Fruit fly (Drosophila melanogaster) whole organism, embryonic: ENCODE measurements around the gene CG4133.

ENCODE experiments used
- Adf1 ChIP-seq: fragments of 200-800 bp; sonication (Bioruptor generic); IDR thresholded peaks from 2 replicates; pipeline ENCODE4 v1.3.6; 2022; ENCODE audit warnings: missing biosample characterization, missing genetic modification characterization
- Asciz ChIP-seq: fragments of 200-800 bp; sonication (Bioruptor generic); optimal IDR thresholded peaks from 2 replicates; lab custom pipeline; 2017; ENCODE audit warnings: missing biosample characterization, mild to moderate bottlenecking, missing genetic modification characterization, missing genetic modification reagents
- Atf-2 ChIP-seq: fragments of 200-800 bp; sonication (Bioruptor generic); optimal IDR thresholded peaks from 2 replicates; lab custom pipeline; 2016; ENCODE audit warnings: missing biosample characterization, missing genetic modification characterization
- CG1024 ChIP-seq: fragments of 200-800 bp; sonication (Bioruptor generic); IDR thresholded peaks from 2 replicates; pipeline ENCODE4 v1.3.6; 2022; ENCODE audit warnings: missing biosample characterization, missing genetic modification characterization
- CG10431 ChIP-seq: fragments of 200-800 bp; sonication (Bioruptor generic); optimal IDR thresholded peaks from 3 replicates; lab custom pipeline; 2018; ENCODE audit warnings: missing biosample characterization, mild to moderate bottlenecking, missing genetic modification characterization
- CG10654 ChIP-seq: fragments of 200-800 bp; sonication (Bioruptor generic); optimal IDR thresholded peaks from 2 replicates; lab custom pipeline; 2016; ENCODE audit warnings: missing biosample characterization, missing genetic modification characterization
- CG11085 ChIP-seq: fragments of 200-800 bp; sonication (Bioruptor generic); IDR thresholded peaks from 2 replicates; pipeline ENCODE4 v1.3.6; 2022; ENCODE audit warnings: missing biosample characterization, missing genetic modification characterization
- CG11695 ChIP-seq: fragments of 200-800 bp; sonication (Bioruptor generic); IDR thresholded peaks from 3 replicates; pipeline ENCODE4 v1.3.6; 2022; ENCODE audit warnings: missing biosample characterization, missing genetic modification characterization
- CG1233 ChIP-seq: fragments of 200-800 bp; sonication (Bioruptor generic); optimal IDR thresholded peaks from 4 replicates; lab custom pipeline; 2018; ENCODE audit warnings: missing biosample characterization, mild to moderate bottlenecking, missing genetic modification characterization
- CG15269 ChIP-seq: fragments of 200-800 bp; sonication (Bioruptor generic); optimal IDR thresholded peaks from 2 replicates; lab custom pipeline; 2018; ENCODE audit warnings: missing biosample characterization, mild to moderate bottlenecking, missing genetic modification characterization, moderate library complexity
- CG17361 ChIP-seq: fragments of 200-800 bp; sonication (Bioruptor generic); IDR thresholded peaks from 3 replicates; pipeline ENCODE4 v1.3.6; 2022; ENCODE audit warnings: missing biosample characterization, missing genetic modification characterization
- CG17802 ChIP-seq: fragments of 200-800 bp; sonication (Bioruptor generic); optimal IDR thresholded peaks from 2 replicates; lab custom pipeline; 2018; ENCODE audit warnings: missing biosample characterization, mild to moderate bottlenecking, missing genetic modification characterization, moderate library complexity
- CG2202 ChIP-seq: fragments of 200-800 bp; sonication (Bioruptor generic); optimal IDR thresholded peaks from 2 replicates; lab custom pipeline; 2018; ENCODE audit warnings: missing biosample characterization, mild to moderate bottlenecking, missing genetic modification characterization
- CG3065 ChIP-seq: fragments of 200-800 bp; sonication (Bioruptor generic); optimal IDR thresholded peaks from 2 replicates; lab custom pipeline; 2016; ENCODE audit warnings: missing biosample characterization, missing genetic modification characterization
- CG31224 ChIP-seq: fragments of 200-800 bp; sonication (Bioruptor generic); IDR thresholded peaks from 2 replicates; pipeline ENCODE4 v1.3.6; 2022; ENCODE audit warnings: missing biosample characterization, missing genetic modification characterization
- CG31388 ChIP-seq: fragments of 200-800 bp; sonication (Bioruptor generic); optimal IDR thresholded peaks from 2 replicates; lab custom pipeline; 2016; ENCODE audit warnings: missing biosample characterization, missing genetic modification characterization
- CG4360 ChIP-seq: fragments of 200-800 bp; sonication (Bioruptor generic); IDR thresholded peaks from 2 replicates; pipeline ENCODE4 v1.3.6; 2022; ENCODE audit warnings: missing biosample characterization, missing genetic modification characterization
- CG6175 ChIP-seq: fragments of 200-800 bp; sonication (Bioruptor generic); IDR thresholded peaks from 3 replicates; pipeline ENCODE4 v1.3.6; 2022; ENCODE audit warnings: missing biosample characterization, missing genetic modification characterization
- CG7357 ChIP-seq: fragments of 200-800 bp; sonication (Bioruptor generic); IDR thresholded peaks from 3 replicates; pipeline ENCODE4 v1.3.6; 2022; ENCODE audit warnings: missing biosample characterization, missing genetic modification characterization
- CG8281 ChIP-seq: fragments of 200-800 bp; sonication (Bioruptor generic); optimal IDR thresholded peaks from 2 replicates; lab custom pipeline; 2018; ENCODE audit warnings: missing biosample characterization, mild to moderate bottlenecking, missing genetic modification characterization, moderate library complexity
- CG9797 ChIP-seq: fragments of 200-800 bp; sonication (Bioruptor generic); optimal IDR thresholded peaks from 3 replicates; lab custom pipeline; 2018; ENCODE audit warnings: missing biosample characterization, mild to moderate bottlenecking, missing genetic modification characterization
- CG9932 ChIP-seq: fragments of 200-800 bp; sonication (Bioruptor generic); IDR thresholded peaks from 2 replicates; pipeline ENCODE4 v1.3.6; 2022; ENCODE audit warnings: missing biosample characterization, missing genetic modification characterization
- Dad ChIP-seq: fragments of 200-800 bp; sonication (Bioruptor generic); optimal IDR thresholded peaks from 3 replicates; lab custom pipeline; 2016; ENCODE audit warnings: missing biosample characterization, missing genetic modification characterization
- Dip3 ChIP-seq: fragments of 200-800 bp; sonication (Bioruptor generic); optimal IDR thresholded peaks from 3 replicates; lab custom pipeline; 2016; ENCODE audit warnings: missing biosample characterization, missing genetic modification characterization
- GATAe ChIP-seq: fragments of 200-800 bp; sonication (Bioruptor generic); conservative IDR thresholded peaks from 2 replicates; pipeline ENCODE4 v1.3.6; 2022; ENCODE audit warnings: missing biosample characterization, missing genetic modification characterization
- Gsc ChIP-seq: fragments of 200-800 bp; sonication (Bioruptor generic); IDR thresholded peaks from 2 replicates; pipeline ENCODE4 v1.3.6; 2022; ENCODE audit warnings: missing biosample characterization, missing genetic modification characterization
- H2.0 ChIP-seq: fragments of 200-800 bp; sonication (Bioruptor generic); IDR thresholded peaks from 2 replicates; pipeline ENCODE4 v1.3.6; 2022; ENCODE audit warnings: missing biosample characterization, missing genetic modification characterization
- HHEX ChIP-seq: fragments of 200-800 bp; sonication (Bioruptor generic); optimal IDR thresholded peaks from 3 replicates; lab custom pipeline; 2017; ENCODE audit warnings: missing biosample characterization, mild to moderate bottlenecking, missing genetic modification characterization, missing genetic modification reagents
- HLHmδ ChIP-seq: fragments of 200-800 bp; sonication (Bioruptor generic); optimal IDR thresholded peaks from 2 replicates; lab custom pipeline; 2018; ENCODE audit warnings: missing biosample characterization, mild to moderate bottlenecking, missing genetic modification characterization, moderate library complexity
- Hmr ChIP-seq: fragments of 200-800 bp; sonication (Bioruptor generic); optimal IDR thresholded peaks from 3 replicates; lab custom pipeline; 2017; ENCODE audit warnings: mild to moderate bottlenecking, missing biosample characterization, missing genetic modification reagents, missing genetic modification characterization
- Max ChIP-seq: fragments of 200-800 bp; sonication (Bioruptor generic); optimal IDR thresholded peaks from 2 replicates; lab custom pipeline; 2016; ENCODE audit warnings: missing biosample characterization, mild to moderate bottlenecking, missing genetic modification characterization
- bigmax ChIP-seq: fragments of 200-800 bp; sonication (Bioruptor generic); optimal IDR thresholded peaks from 2 replicates; lab custom pipeline; 2018; ENCODE audit warnings: missing biosample characterization, mild to moderate bottlenecking, missing genetic modification characterization
- cato ChIP-seq: fragments of 200-800 bp; sonication (Bioruptor generic); optimal IDR thresholded peaks from 2 replicates; lab custom pipeline; 2016; ENCODE audit warnings: missing biosample characterization, missing genetic modification characterization, borderline replicate concordance
- ci ChIP-seq: fragments of 200-800 bp; sonication (Bioruptor generic); IDR thresholded peaks from 3 replicates; pipeline ENCODE4 v1.3.6; 2022; ENCODE audit warnings: missing biosample characterization, missing genetic modification characterization
- crp ChIP-seq, 2 experiments: fragments of 200-800 bp; sonication (Bioruptor generic); optimal IDR thresholded peaks; 2 replicates in 1 of 2; 3 replicates in 1 of 2; lab custom pipeline; 2017; ENCODE audit warnings: missing biosample characterization in 2 of 2, missing genetic modification characterization in 2 of 2, mild to moderate bottlenecking in 1 of 2, moderate library complexity in 1 of 2
- grau ChIP-seq: fragments of 200-800 bp; optimal IDR thresholded peaks from 3 replicates; lab custom pipeline; 2019; ENCODE audit warnings: missing biosample characterization, mild to moderate bottlenecking, missing genetic modification characterization, moderate library complexity
- her ChIP-seq: fragments of 200-800 bp; sonication (Bioruptor generic); optimal IDR thresholded peaks from 2 replicates; lab custom pipeline; 2016; ENCODE audit warnings: missing biosample characterization, missing genetic modification characterization
- kni ChIP-seq: fragments of 200-800 bp; sonication (Bioruptor generic); optimal IDR thresholded peaks from 3 replicates; lab custom pipeline; 2017; ENCODE audit warnings: mild to moderate bottlenecking, missing biosample characterization, missing genetic modification reagents, missing genetic modification characterization
- nau ChIP-seq: fragments of 200-800 bp; sonication (Bioruptor generic); optimal IDR thresholded peaks from 3 replicates; lab custom pipeline; 2017; ENCODE audit warnings: missing biosample characterization, mild to moderate bottlenecking, missing genetic modification characterization, missing genetic modification reagents
- onecut ChIP-seq: fragments of 200-800 bp; sonication (Bioruptor generic); IDR thresholded peaks from 2 replicates; pipeline ENCODE4 v1.3.6; 2022; ENCODE audit warnings: missing biosample characterization, missing genetic modification characterization
- peb ChIP-seq: fragments of 200-800 bp; sonication (Bioruptor generic); IDR thresholded peaks from 2 replicates; pipeline ENCODE4 v1.3.6; 2022; ENCODE audit warnings: missing biosample characterization, missing genetic modification characterization
- pros ChIP-seq: fragments of 200-800 bp; sonication (Bioruptor generic); optimal IDR thresholded peaks from 3 replicates; lab custom pipeline; 2019; ENCODE audit warnings: missing biosample characterization, mild to moderate bottlenecking, missing genetic modification characterization, moderate library complexity
- rib ChIP-seq: fragments of 200-800 bp; sonication (Bioruptor generic); IDR thresholded peaks from 2 replicates; pipeline ENCODE4 v1.3.6; 2022; ENCODE audit warnings: missing biosample characterization, missing genetic modification characterization
- sd ChIP-seq: fragments of 200-800 bp; sonication (Bioruptor generic); optimal IDR thresholded peaks from 3 replicates; lab custom pipeline; 2018; ENCODE audit warnings: missing biosample characterization, mild to moderate bottlenecking, missing genetic modification characterization, moderate library complexity
- sima ChIP-seq: fragments of 200-800 bp; sonication (Bioruptor generic); optimal IDR thresholded peaks from 2 replicates; lab custom pipeline; 2016; ENCODE audit warnings: missing biosample characterization, missing genetic modification characterization
- slp2 ChIP-seq: fragments of 200-800 bp; sonication (Bioruptor generic); optimal IDR thresholded peaks from 2 replicates; lab custom pipeline; 2016; ENCODE audit warnings: missing biosample characterization, missing genetic modification characterization
- sob ChIP-seq: fragments of 200-800 bp; sonication (Bioruptor generic); IDR thresholded peaks from 2 replicates; pipeline ENCODE4 v1.3.6; 2022; ENCODE audit warnings: missing biosample characterization, missing genetic modification characterization
- tin ChIP-seq: fragments of 200-800 bp; sonication (Bioruptor generic); optimal IDR thresholded peaks from 3 replicates; lab custom pipeline; 2016; ENCODE audit warnings: missing biosample characterization, missing genetic modification characterization
- zen2 ChIP-seq: fragments of 200-800 bp; sonication (Bioruptor generic); IDR thresholded peaks from 3 replicates; pipeline ENCODE4 v1.3.6; 2022; ENCODE audit warnings: missing biosample characterization, missing genetic modification characterization; ENCODE audit not compliant: partially characterized antibody

CG4133 gene

dm6 chr2L:429680-430484 lies 25.4 kb upstream of the CG4133 start (continued):
- TF ChIP-seq cato (GFP tag; lab: Kevin White, UChicago) = no peak
- TF ChIP-seq grau (tag; lab: Kevin White, UChicago) = peak; percentile 44
- TF ChIP-seq CG9797 = no peak
- TF ChIP-seq ci (GFP tag; lab: Robert Waterston, UW) = peak; percentile 49; the same call in 1 of the 3 replicates
- peak; percentile 14 for TF ChIP-seq CG17802 (tag; lab: Kevin White, UChicago)
- peak; percentile 62 for TF ChIP-seq kni (GFP tag; lab: Kevin White, UChicago)
- TF ChIP-seq H2.0 (GFP tag; lab: Robert Waterston, UW) = no peak
- peak; percentile 36 for TF ChIP-seq pros (GFP tag; lab: Kevin White, UChicago)
- no peak for TF ChIP-seq CG3065
- no peak for TF ChIP-seq sob (GFP tag; lab: Robert Waterston, UW)
- peak; percentile 56 for TF ChIP-seq Dad (GFP tag; lab: Kevin White, UChicago)
- no peak for TF ChIP-seq CG10431 (GFP tag; lab: Kevin White, UChicago)
- TF ChIP-seq Dip3 = peak; percentile 60
- TF ChIP-seq CG10654 = peak; percentile 19
- TF ChIP-seq CG11085 (GFP tag; lab: Robert Waterston, UW) = 0 out of 2 replicates have a peak, but pooled peaks have one; percentile 21
- no peak for TF ChIP-seq CG8281 (tag; lab: Kevin White, UChicago)
- TF ChIP-seq her (GFP tag; lab: Kevin White, UChicago) = peak; percentile 45
- no peak for TF ChIP-seq GATAe (GFP tag; lab: Robert Waterston, UW)
- TF ChIP-seq HHEX (GFP tag; lab: Kevin White, UChicago) = peak; percentile 44
- peak; percentile 20 for TF ChIP-seq slp2 (GFP tag; lab: Kevin White, UChicago)
- peak; percentile 55 for TF ChIP-seq rib (GFP tag; lab: Robert Waterston, UW)
- TF ChIP-seq CG2202 (tag; lab: Kevin White, UChicago) = peak; percentile 0
- TF ChIP-seq CG4360 (GFP tag; lab: Robert Waterston, UW) = no peak; the same call in 1 of the 2 replicates
- no peak for TF ChIP-seq Gsc
- peak; percentile 9; the same call in 1 of the 2 replicates for TF ChIP-seq CG31224 (GFP tag; lab: Robert Waterston, UW)
- no peak for TF ChIP-seq zen2 (GFP tag; lab: Robert Waterston, UW)
- 0 out of 2 replicates have a peak, but pooled peaks have one; percentile 6 for TF ChIP-seq onecut (GFP tag; lab: Robert Waterston, UW)
- peak; percentile 25 for TF ChIP-seq CG1233 (GFP tag; lab: Kevin White, UChicago)
- no peak for TF ChIP-seq Atf-2 (GFP tag; lab: Kevin White, UChicago)
- peak; percentile 44 for TF ChIP-seq Max
- peak; percentile 64 for TF ChIP-seq CG17361
- TF ChIP-seq CG9932 = peak; percentile 61
- TF ChIP-seq CG7357 (GFP tag; lab: Robert Waterston, UW) = peak; percentile 37; the same call in 2 of the 3 replicates
- no peak for TF ChIP-seq sima (GFP tag; lab: Kevin White, UChicago)
- no peak for TF ChIP-seq CG15269
- no peak for TF ChIP-seq bigmax (GFP tag; lab: Kevin White, UChicago)
- no peak for TF ChIP-seq peb (GFP tag; lab: Robert Waterston, UW)
- no peak for TF ChIP-seq HLHmδ (GFP tag; lab: Kevin White, UChicago)
- peak; percentile 58 for TF ChIP-seq sd
- peak; percentile 36 for TF ChIP-seq Hmr
- TF ChIP-seq CG1024 = no peak
- TF ChIP-seq CG31388 (GFP tag; lab: Kevin White, UChicago) = no peak
- TF ChIP-seq CG6175 (GFP tag; lab: Robert Waterston, UW) = no peak
- peak; percentile 44 for TF ChIP-seq tin (GFP tag; lab: Kevin White, UChicago)
- no peak for TF ChIP-seq CG11695 (GFP tag; lab: Robert Waterston, UW)
- TF ChIP-seq crp (GFP tag; optimal IDR thresholded peaks at IDR 0.05; lab: Kevin White, UChicago) = no peak
- TF ChIP-seq Adf1 (GFP tag; lab: Robert Waterston, UW) = no peak
- TF ChIP-seq Asciz (GFP tag; lab: Kevin White, UChicago) = no peak
- TF ChIP-seq nau (GFP tag; lab: Kevin White, UChicago) = no peak
